Fruit fly (Drosophila melanogaster) whole organism: ENCODE measurements around the gene CG1146.

Experiments
- CG8478 ChIP-seq: fragments of >200 bp; optimal IDR thresholded peaks from 2 replicates; lab custom pipeline; 2018; ENCODE audit warnings: inconsistent platforms
- Dll ChIP-seq: fragments of >200 bp; optimal IDR thresholded peaks from 2 replicates; lab custom pipeline; 2017
- EcR ChIP-seq, 2 experiments: fragments of >200 bp; optimal IDR thresholded peaks; 2 replicates each; lab custom pipeline; 2017; ENCODE audit warnings: missing biosample characterization in 2 of 2, missing genetic modification characterization in 2 of 2, missing genetic modification reagents in 2 of 2
- pan ChIP-seq: fragments of >200 bp; optimal IDR thresholded peaks from 2 replicates; lab custom pipeline; 2017
- psq ChIP-seq: fragments of >200 bp; optimal IDR thresholded peaks from 2 replicates; lab custom pipeline; 2017
- usp ChIP-seq: fragments of >200 bp; optimal IDR thresholded peaks from 2 replicates; lab custom pipeline; 2017; ENCODE audit warnings: missing biosample characterization, missing genetic modification characterization, mixed read lengths

Gene CG1146

dm6 chr3L:2489855-2490254, 1.3 kb downstream of the CG1146 start:
- no peak for TF ChIP-seq EcR (GFP tag; optimal IDR thresholded peaks at IDR 0.05; lab: Kevin White, UChicago)
- TF ChIP-seq usp (GFP tag; lab: Kevin White, UChicago): no peak
- peak; percentile 96 for TF ChIP-seq Dll (lab: Kevin White, UChicago)
- no peak for TF ChIP-seq pan
- TF ChIP-seq psq (lab: Kevin White, UChicago): no peak
- no peak for TF ChIP-seq CG8478

dm6 chr3L:2490752-2491151, 2.1 kb downstream of the CG1146 start:
- TF ChIP-seq CG8478 (no peak), EcR (GFP tag; optimal IDR thresholded peaks at IDR 0.05; lab: Kevin White, UChicago) (no peak), pan (no peak), Dll (lab: Kevin White, UChicago) (no peak), usp (GFP tag; lab: Kevin White, UChicago) (no peak), psq (lab: Kevin White, UChicago) (no peak)

- TF ChIP-seq CG8478: no peak
- TF ChIP-seq usp (GFP tag; lab: Kevin White, UChicago): no peak
- TF ChIP-seq psq (lab: Kevin White, UChicago): no peak
- TF ChIP-seq EcR (GFP tag; optimal IDR thresholded peaks at IDR 0.05; lab: Kevin White, UChicago): no peak
- no peak for TF ChIP-seq pan
- TF ChIP-seq Dll (lab: Kevin White, UChicago): no peak
Observed at dm6 chr3L:2493517-2494182, 5.0 kb downstream of the CG1146 start.

- TF ChIP-seq Dll (lab: Kevin White, UChicago): no peak
- no peak for TF ChIP-seq usp (GFP tag; lab: Kevin White, UChicago)
- TF ChIP-seq CG8478: no peak
- TF ChIP-seq EcR (GFP tag; optimal IDR thresholded peaks at IDR 0.05; lab: Kevin White, UChicago): no peak
- no peak for TF ChIP-seq pan
- no peak for TF ChIP-seq psq (lab: Kevin White, UChicago)
Observed at dm6 chr3L:2494183-2494541, 5.6 kb downstream of the CG1146 start.

- TF ChIP-seq psq (lab: Kevin White, UChicago): no peak
- TF ChIP-seq usp (GFP tag; lab: Kevin White, UChicago): no peak
- TF ChIP-seq Dll (lab: Kevin White, UChicago): no peak
- no peak for TF ChIP-seq pan
- no peak for TF ChIP-seq EcR (GFP tag; optimal IDR thresholded peaks at IDR 0.05; lab: Kevin White, UChicago)
- no peak for TF ChIP-seq CG8478
Observed at dm6 chr3L:2499077-2499476, 10.5 kb downstream of the CG1146 start.

- TF ChIP-seq pan (no peak), usp (GFP tag; lab: Kevin White, UChicago) (no peak), psq (lab: Kevin White, UChicago) (no peak), EcR (GFP tag; optimal IDR thresholded peaks at IDR 0.05; lab: Kevin White, UChicago) (no peak), CG8478 (no peak), Dll (lab: Kevin White, UChicago) (no peak)
Observed at dm6 chr3L:2501764-2502163, 13.2 kb downstream of the CG1146 start.

dm6 chr3L:2503465-2503864, 14.9 kb downstream of the CG1146 start, which contains the start of gene CG16758:
TSS of gene CG16758 (minus strand) at chr3L:2503606.
- TF ChIP-seq psq (lab: Kevin White, UChicago) (no peak), EcR (GFP tag; optimal IDR thresholded peaks at IDR 0.05; lab: Kevin White, UChicago) (no peak), usp (GFP tag; lab: Kevin White, UChicago) (no peak), Dll (lab: Kevin White, UChicago) (no peak)

- TF ChIP-seq psq (lab: Kevin White, UChicago) (no peak), CG8478 (no peak), EcR (GFP tag; optimal IDR thresholded peaks at IDR 0.05; lab: Kevin White, UChicago) (no peak), pan (no peak), Dll (lab: Kevin White, UChicago) (no peak), usp (GFP tag; lab: Kevin White, UChicago) (no peak)
Observed at dm6 chr3L:2504031-2504615, 15.5 kb downstream of the CG1146 start.

dm6 chr3L:2504796-2505195, 16.2 kb downstream of the CG1146 start:
- TF ChIP-seq CG8478 (no peak), psq (lab: Kevin White, UChicago) (no peak), usp (GFP tag; lab: Kevin White, UChicago) (no peak), Dll (lab: Kevin White, UChicago) (no peak), EcR (GFP tag; optimal IDR thresholded peaks at IDR 0.05; lab: Kevin White, UChicago) (no peak), pan (no peak)

dm6 chr3L:2515197-2515596, 26.6 kb downstream of the CG1146 start:
- TF ChIP-seq psq (lab: Kevin White, UChicago): no peak
- no peak for TF ChIP-seq CG8478
- no peak for TF ChIP-seq usp (GFP tag; lab: Kevin White, UChicago)
- TF ChIP-seq pan: no peak
- no peak for TF ChIP-seq EcR (GFP tag; optimal IDR thresholded peaks at IDR 0.05; lab: Kevin White, UChicago)
- TF ChIP-seq Dll (lab: Kevin White, UChicago): no peak

- TF ChIP-seq psq (lab: Kevin White, UChicago) (no peak), EcR (GFP tag; optimal IDR thresholded peaks at IDR 0.05; lab: Kevin White, UChicago) (no peak), usp (GFP tag; lab: Kevin White, UChicago) (no peak), CG8478 (no peak), Dll (lab: Kevin White, UChicago) (no peak), pan (no peak)
Observed at dm6 chr3L:2526873-2527272, 38.3 kb downstream of the CG1146 start, which contains the start of gene CG32295. TSS of gene CG32295 (minus strand) at chr3L:2526973.

dm6 chr3L:2530090-2530489, 41.5 kb downstream of the CG1146 start:
- no peak for TF ChIP-seq psq (lab: Kevin White, UChicago)
- TF ChIP-seq Dll (lab: Kevin White, UChicago): no peak
- TF ChIP-seq CG8478: no peak
- no peak for TF ChIP-seq pan
- no peak for TF ChIP-seq usp (GFP tag; lab: Kevin White, UChicago)
- TF ChIP-seq EcR (GFP tag; optimal IDR thresholded peaks at IDR 0.05; lab: Kevin White, UChicago): no peak
